Worm (Caenorhabditis elegans) whole organism, young adult: ENCODE results near the gene Y54G11A.14.

Experiments
- F33H1.4 ChIP-seq: fragments of 200-800 bp; sonication (Bioruptor generic); IDR thresholded peaks from 2 replicates; pipeline ENCODE4 v1.3.6; 2022; ENCODE audit warnings: missing genetic modification reagents, missing genetic modification characterization, missing compliant biosample characterization
- F49E8.2 ChIP-seq: sonication (generic microtip); optimal IDR thresholded peaks from 3 replicates; lab custom pipeline; 2017; ENCODE audit warnings: missing genetic modification characterization, mild to moderate bottlenecking, missing compliant biosample characterization, antibody characterized with exemption, moderate library complexity; ENCODE audit not compliant: insufficient read depth
- F57C9.4 ChIP-seq: sonication (generic microtip); optimal IDR thresholded peaks from 2 replicates; lab custom pipeline; 2017; ENCODE audit warnings: mild to moderate bottlenecking, missing genetic modification characterization, missing compliant biosample characterization
- Y53G8AR.9 ChIP-seq: fragments of 200-800 bp; sonication (Bioruptor generic); conservative IDR thresholded peaks from 2 replicates; pipeline ENCODE4 v1.3.6; 2022; ENCODE audit warnings: missing genetic modification reagents, missing genetic modification characterization, missing compliant biosample characterization
- ama-1 ChIP-seq, 3 experiments: fragments of 150-350 bp in 1 of 3; sonication (generic microtip) in 2 of 3; optimal IDR thresholded peaks; 2 replicates each; lab custom pipeline; 2014 to 2018; ENCODE audit warnings: missing biosample characterization in 2 of 3, missing genetic modification characterization in 2 of 3, missing genetic modification reagents in 2 of 3
- dox-1 ChIP-seq: fragments of 200-800 bp; sonication (Bioruptor generic); IDR thresholded peaks from 2 replicates; pipeline ENCODE4 v1.3.6; 2022; ENCODE audit warnings: missing genetic modification reagents, missing genetic modification characterization, missing compliant biosample characterization
- dpl-1 ChIP-seq: fragments of 150-350 bp; optimal IDR thresholded peaks from 2 replicates; lab custom pipeline; 2014; ENCODE audit warnings: missing biosample characterization, missing genetic modification reagents, missing genetic modification characterization
- ekl-4 ChIP-seq: fragments of 200-800 bp; sonication (Bioruptor generic); IDR thresholded peaks from 2 replicates; pipeline ENCODE4 v1.3.6; 2022; ENCODE audit warnings: missing genetic modification reagents, missing genetic modification characterization, missing compliant biosample characterization
- lag-1 ChIP-seq: fragments of 200-800 bp; sonication (Bioruptor generic); IDR thresholded peaks from 2 replicates; pipeline ENCODE4 v1.3.6; 2022; ENCODE audit warnings: missing genetic modification reagents, missing genetic modification characterization, missing compliant biosample characterization
- lin-26 ChIP-seq: fragments of 200-800 bp; sonication (Bioruptor generic); IDR thresholded peaks from 2 replicates; pipeline ENCODE4 v1.3.6; 2022; ENCODE audit warnings: missing genetic modification reagents, missing genetic modification characterization, missing compliant biosample characterization
- lin-40 ChIP-seq: sonication (generic microtip); optimal IDR thresholded peaks from 2 replicates; lab custom pipeline; 2016; ENCODE audit warnings: missing genetic modification characterization, mild to moderate bottlenecking, missing compliant biosample characterization, missing genotype, missing genetic modification reagents
- rcor-1 ChIP-seq: fragments of 200-800 bp; sonication (Bioruptor generic); IDR thresholded peaks from 2 replicates; pipeline ENCODE4 v1.3.6; 2022; ENCODE audit warnings: missing genetic modification reagents, missing genetic modification characterization, missing compliant biosample characterization
- rpc-1 ChIP-seq, 2 experiments: fragments of 150-350 bp in 1 of 2; sonication (generic microtip) in 1 of 2; optimal IDR thresholded peaks; 2 replicates each; lab custom pipeline; 2014 to 2018; ENCODE audit warnings: missing biosample characterization in 1 of 2, missing genetic modification characterization in 1 of 2, missing genetic modification reagents in 1 of 2, missing genotype in 1 of 2
- tbx-9 ChIP-seq: sonication (generic microtip); optimal IDR thresholded peaks from 2 replicates; lab custom pipeline; 2016; ENCODE audit warnings: borderline replicate concordance, missing genetic modification characterization, inconsistent platforms, missing compliant biosample characterization

- TF ChIP-seq lin-40: no peak
- TF ChIP-seq rpc-1 (optimal IDR thresholded peaks at IDR 0.05; lab: Kevin White, UChicago): no peak
- no peak for TF ChIP-seq rpc-1 (tag; optimal IDR thresholded peaks at IDR 0.05; lab: Kevin White, UChicago)
- TF ChIP-seq dpl-1 (GFP tag; lab: Kevin White, UChicago): no peak
- no peak for TF ChIP-seq F49E8.2 (tag; lab: Kevin White, UChicago)
- TF ChIP-seq tbx-9: no peak
- TF ChIP-seq lag-1 (GFP tag; lab: Robert Waterston, UW): no peak
- TF ChIP-seq dox-1 (GFP tag; lab: Robert Waterston, UW): no peak
- no peak for TF ChIP-seq lin-26 (GFP tag; lab: Robert Waterston, UW)
- TF ChIP-seq ama-1 (optimal IDR thresholded peaks at IDR 0.05; lab: Kevin White, UChicago): no peak
- no peak for TF ChIP-seq ama-1 (GFP tag; optimal IDR thresholded peaks at IDR 0.05; lab: Kevin White, UChicago)
- TF ChIP-seq ekl-4: no peak
- no peak for TF ChIP-seq F33H1.4
- no peak for TF ChIP-seq rcor-1 (GFP tag; lab: Robert Waterston, UW)
- TF ChIP-seq Y53G8AR.9 (GFP tag; lab: Robert Waterston, UW): no peak
- TF ChIP-seq F57C9.4: no peak
Observed at ce11 chrII:14288968-14289367, 29.0 kb upstream of the Y54G11A.14 start, which contains the start of gene srh-42.
